Fruit fly (Drosophila melanogaster) whole organism, prepupa: ENCODE measurements around the gene Antp.

Experiments used
- CG10631 ChIP-seq: fragments of 200-800 bp; sonication (Bioruptor generic); optimal IDR thresholded peaks from 2 replicates; lab custom pipeline; 2016; ENCODE audit warnings: missing biosample characterization, missing genetic modification characterization
- CG11902 ChIP-seq: fragments of 200-800 bp; sonication (Bioruptor generic); optimal IDR thresholded peaks from 3 replicates; lab custom pipeline; 2016; ENCODE audit warnings: missing biosample characterization, missing genetic modification characterization
- CG1621 ChIP-seq: fragments of 200-800 bp; sonication (Bioruptor generic); optimal IDR thresholded peaks from 3 replicates; lab custom pipeline; 2018; ENCODE audit warnings: missing biosample characterization, mild to moderate bottlenecking, missing genetic modification characterization
- CG16779 ChIP-seq: fragments of 200-800 bp; sonication (Bioruptor generic); optimal IDR thresholded peaks from 3 replicates; lab custom pipeline; 2017; ENCODE audit warnings: missing biosample characterization, mild to moderate bottlenecking, missing genetic modification characterization
- CG3032 ChIP-seq: fragments of 200-800 bp; optimal IDR thresholded peaks from 2 replicates; lab custom pipeline; 2019; ENCODE audit warnings: missing biosample characterization, mild to moderate bottlenecking, missing genetic modification characterization, moderate library complexity
- CG34406 ChIP-seq: fragments of 200-800 bp; sonication (Bioruptor generic); optimal IDR thresholded peaks from 3 replicates; lab custom pipeline; 2016; ENCODE audit warnings: missing biosample characterization, missing genetic modification characterization
- CG4318 ChIP-seq: fragments of 200-800 bp; sonication (Bioruptor generic); optimal IDR thresholded peaks from 3 replicates; lab custom pipeline; 2017; ENCODE audit warnings: missing biosample characterization, mild to moderate bottlenecking, missing genetic modification characterization
- CG6163 ChIP-seq: fragments of 200-800 bp; sonication (Bioruptor generic); IDR thresholded peaks from 3 replicates; pipeline ENCODE4 v1.3.6; 2022; ENCODE audit warnings: missing biosample characterization, missing genetic modification characterization
- CG6276 ChIP-seq: fragments of 200-800 bp; sonication (Bioruptor generic); optimal IDR thresholded peaks from 2 replicates; lab custom pipeline; 2017; ENCODE audit warnings: missing biosample characterization, mild to moderate bottlenecking, missing genetic modification characterization
- CG6792 ChIP-seq: fragments of 200-800 bp; sonication (Bioruptor generic); optimal IDR thresholded peaks from 3 replicates; lab custom pipeline; 2016; ENCODE audit warnings: missing biosample characterization, missing genetic modification characterization
- CG6808 ChIP-seq: fragments of 200-800 bp; sonication (Bioruptor generic); optimal IDR thresholded peaks from 3 replicates; lab custom pipeline; 2017; ENCODE audit warnings: missing biosample characterization, missing genetic modification characterization, mild to moderate bottlenecking, moderate library complexity, missing genetic modification reagents
- CG6854 ChIP-seq: fragments of 200-800 bp; sonication (Bioruptor generic); optimal IDR thresholded peaks from 2 replicates; lab custom pipeline; 2017; ENCODE audit warnings: missing biosample characterization, mild to moderate bottlenecking, missing genetic modification characterization
- CG7368 ChIP-seq: fragments of 200-800 bp; sonication (Bioruptor generic); optimal IDR thresholded peaks from 3 replicates; lab custom pipeline; 2016; ENCODE audit warnings: missing biosample characterization, missing genetic modification characterization
- CG8319 ChIP-seq: fragments of 200-800 bp; sonication (Bioruptor generic); optimal IDR thresholded peaks from 3 replicates; lab custom pipeline; 2016; ENCODE audit warnings: missing biosample characterization, missing genetic modification characterization
- CG8632 ChIP-seq: fragments of 200-800 bp; sonication (Bioruptor generic); optimal IDR thresholded peaks from 3 replicates; lab custom pipeline; 2016; ENCODE audit warnings: missing biosample characterization, missing genetic modification characterization
- CG9139 ChIP-seq: fragments of 200-800 bp; sonication (Bioruptor generic); optimal IDR thresholded peaks from 3 replicates; lab custom pipeline; 2017; ENCODE audit warnings: missing biosample characterization, mild to moderate bottlenecking, missing genetic modification characterization
- Eip75B ChIP-seq: fragments of 200-800 bp; sonication (Bioruptor generic); optimal IDR thresholded peaks from 3 replicates; lab custom pipeline; 2016; ENCODE audit warnings: missing biosample characterization, missing genetic modification characterization
- Eip78C ChIP-seq: fragments of 200-800 bp; sonication (Bioruptor generic); peaks from one replicate; lab custom pipeline; 2016; ENCODE audit warnings: missing biosample characterization, missing genetic modification characterization
- Eip93F ChIP-seq: fragments of 200-800 bp; sonication (Bioruptor generic); optimal IDR thresholded peaks from 2 replicates; lab custom pipeline; 2016; ENCODE audit warnings: missing biosample characterization, mild to moderate bottlenecking, missing genetic modification characterization
- Ets21C ChIP-seq: fragments of 200-800 bp; sonication (Bioruptor generic); optimal IDR thresholded peaks from 3 replicates; lab custom pipeline; 2016; ENCODE audit warnings: missing biosample characterization, missing genetic modification characterization
- Gug ChIP-seq: fragments of 200-800 bp; sonication (Bioruptor generic); IDR thresholded peaks from 2 replicates; pipeline ENCODE4 v1.3.6; 2022; ENCODE audit warnings: missing biosample characterization, missing genetic modification characterization
- Hr39 ChIP-seq: fragments of 200-800 bp; sonication (Bioruptor generic); optimal IDR thresholded peaks from 2 replicates; lab custom pipeline; 2016; ENCODE audit warnings: missing biosample characterization, missing genetic modification characterization
- Hr4 ChIP-seq: fragments of 200-800 bp; sonication (Bioruptor generic); optimal IDR thresholded peaks from 3 replicates; lab custom pipeline; 2016; ENCODE audit warnings: missing biosample characterization, missing genetic modification characterization
- Lpt ChIP-seq: fragments of 200-800 bp; sonication (Bioruptor generic); optimal IDR thresholded peaks from 3 replicates; lab custom pipeline; 2016; ENCODE audit warnings: missing biosample characterization, missing genetic modification characterization
- Met ChIP-seq: fragments of 200-800 bp; sonication (Bioruptor generic); optimal IDR thresholded peaks from 3 replicates; lab custom pipeline; 2016; ENCODE audit warnings: missing biosample characterization, missing genetic modification characterization
- Smox ChIP-seq: fragments of 200-800 bp; sonication (Bioruptor generic); optimal IDR thresholded peaks from 3 replicates; lab custom pipeline; 2016; ENCODE audit warnings: missing biosample characterization, missing genetic modification characterization
- Sox102F ChIP-seq: fragments of 200-800 bp; sonication (Bioruptor generic); optimal IDR thresholded peaks from 2 replicates; lab custom pipeline; 2016; ENCODE audit warnings: missing biosample characterization, mild to moderate bottlenecking, missing genetic modification characterization
- Sox15 ChIP-seq: fragments of 200-800 bp; sonication (Bioruptor generic); optimal IDR thresholded peaks from 3 replicates; lab custom pipeline; 2016; ENCODE audit warnings: missing biosample characterization, missing genetic modification characterization
- achi ChIP-seq: fragments of 200-800 bp; sonication (Bioruptor generic); optimal IDR thresholded peaks from 3 replicates; lab custom pipeline; 2016; ENCODE audit warnings: missing biosample characterization, missing genetic modification characterization
- acj6 ChIP-seq: fragments of 200-800 bp; sonication (Bioruptor generic); optimal IDR thresholded peaks from 3 replicates; lab custom pipeline; 2016; ENCODE audit warnings: missing biosample characterization, missing genetic modification characterization
- dac ChIP-seq: fragments of 200-800 bp; sonication (Bioruptor generic); optimal IDR thresholded peaks from 2 replicates; lab custom pipeline; 2017; ENCODE audit warnings: missing biosample characterization, mild to moderate bottlenecking, missing genetic modification characterization
- dsx ChIP-seq: fragments of 200-800 bp; optimal IDR thresholded peaks from 3 replicates; lab custom pipeline; 2019; ENCODE audit warnings: missing biosample characterization, mild to moderate bottlenecking, missing genetic modification characterization, moderate library complexity; ENCODE audit not compliant: poor library complexity, severe bottlenecking
- eg ChIP-seq: fragments of 200-800 bp; sonication (Bioruptor generic); IDR thresholded peaks from 3 replicates; pipeline ENCODE4 v1.3.6; 2022; ENCODE audit warnings: missing biosample characterization, missing genetic modification characterization
- esn ChIP-seq: fragments of 200-800 bp; sonication (Bioruptor generic); optimal IDR thresholded peaks from 2 replicates; lab custom pipeline; 2016; ENCODE audit warnings: missing biosample characterization, mild to moderate bottlenecking, missing genetic modification characterization, moderate library complexity
- fd59A ChIP-seq: fragments of 200-800 bp; sonication (Bioruptor generic); optimal IDR thresholded peaks from 2 replicates; lab custom pipeline; 2017; ENCODE audit warnings: missing biosample characterization, mild to moderate bottlenecking, missing genetic modification characterization, missing genetic modification reagents
- fkh ChIP-seq: fragments of 200-800 bp; sonication (Bioruptor generic); optimal IDR thresholded peaks from 3 replicates; lab custom pipeline; 2017; ENCODE audit warnings: missing biosample characterization, mild to moderate bottlenecking, missing genetic modification characterization, moderate library complexity
- lz ChIP-seq: fragments of 200-800 bp; sonication (Bioruptor generic); optimal IDR thresholded peaks from 3 replicates; lab custom pipeline; 2016; ENCODE audit warnings: missing biosample characterization, missing genetic modification characterization
- net ChIP-seq: fragments of 200-800 bp; sonication (Bioruptor generic); optimal IDR thresholded peaks from 3 replicates; lab custom pipeline; 2016; ENCODE audit warnings: missing biosample characterization, missing genetic modification characterization
- pdm3 ChIP-seq: fragments of 200-800 bp; sonication (Bioruptor generic); optimal IDR thresholded peaks from 3 replicates; lab custom pipeline; 2016; ENCODE audit warnings: missing biosample characterization, missing genetic modification characterization
- salr ChIP-seq, 2 experiments: fragments of 200-800 bp; sonication (Bioruptor generic); optimal IDR thresholded peaks; 3 replicates each; lab custom pipeline; 2016 to 2018; ENCODE audit warnings: missing biosample characterization in 2 of 2, missing genetic modification characterization in 2 of 2, mild to moderate bottlenecking in 1 of 2
- ss ChIP-seq, 2 experiments: fragments of 200-800 bp; sonication (Bioruptor generic); optimal IDR thresholded peaks; 2 replicates in 1 of 2; 3 replicates in 1 of 2; lab custom pipeline; 2017 to 2018; ENCODE audit warnings: mild to moderate bottlenecking in 2 of 2, missing biosample characterization in 2 of 2, missing genetic modification characterization in 2 of 2, moderate library complexity in 1 of 2
- svp ChIP-seq: fragments of 200-800 bp; sonication (Bioruptor generic); peaks from one replicate; lab custom pipeline; 2016; ENCODE audit warnings: missing biosample characterization, missing genetic modification characterization
- topi ChIP-seq: fragments of 200-800 bp; sonication (Bioruptor generic); optimal IDR thresholded peaks from 3 replicates; lab custom pipeline; 2016; ENCODE audit warnings: missing biosample characterization, missing genetic modification characterization
- vri ChIP-seq: fragments of 200-800 bp; sonication (Bioruptor generic); optimal IDR thresholded peaks from 3 replicates; lab custom pipeline; 2016; ENCODE audit warnings: missing biosample characterization, mild to moderate bottlenecking, missing genetic modification characterization

The Antp gene

dm6 chr3R:6939654-6940053, 59.4 kb downstream of the Antp start (continued):
- no peak for TF ChIP-seq CG6276
- TF ChIP-seq Eip75B: peak; percentile 17
- TF ChIP-seq CG8319 (GFP tag; lab: Kevin White, UChicago): no peak
- no peak for TF ChIP-seq CG3032 (tag; lab: Kevin White, UChicago)
- peak; percentile 47 for TF ChIP-seq Smox (GFP tag; lab: Kevin White, UChicago)
- TF ChIP-seq esn: peak; percentile 66
- no peak for TF ChIP-seq CG7368
- TF ChIP-seq Eip93F (GFP tag; lab: Kevin White, UChicago): no peak
- TF ChIP-seq CG8632 (GFP tag; lab: Kevin White, UChicago): no peak
- no peak for TF ChIP-seq CG34406 (GFP tag; lab: Kevin White, UChicago)
- TF ChIP-seq CG16779: no peak
- TF ChIP-seq net (GFP tag; lab: Kevin White, UChicago): no peak
- no peak for TF ChIP-seq salr (GFP tag; optimal IDR thresholded peaks at IDR 0.05; lab: Kevin White, UChicago)
- TF ChIP-seq achi (GFP tag; lab: Kevin White, UChicago): peak; percentile 4

- TF ChIP-seq CG16779 (no peak), CG8319 (GFP tag; lab: Kevin White, UChicago) (no peak), CG6163 (GFP tag; lab: Robert Waterston, UW) (no peak), Met (GFP tag; lab: Kevin White, UChicago) (no peak), Sox102F (GFP tag; lab: Kevin White, UChicago) (no peak), Sox15 (GFP tag; lab: Kevin White, UChicago) (no peak), CG10631 (GFP tag; lab: Kevin White, UChicago) (no peak), fkh (GFP tag; lab: Kevin White, UChicago) (no peak), CG1621 (tag; lab: Kevin White, UChicago) (no peak), CG6808 (no peak), Ets21C (GFP tag; lab: Kevin White, UChicago) (no peak), svp (GFP tag; lab: Kevin White, UChicago) (no peak), net (GFP tag; lab: Kevin White, UChicago) (no peak), topi (no peak), pdm3 (GFP tag; lab: Kevin White, UChicago) (no peak), CG9139 (no peak), Eip75B (no peak)
These were observed 61.3 kb downstream of the Antp start for dm6 chr3R:6937731-6938130.

- TF ChIP-seq Eip75B (peak; percentile 33), pdm3 (GFP tag; lab: Kevin White, UChicago) (peak; percentile 2), ss (GFP tag; optimal IDR thresholded peaks at IDR 0.05; lab: Kevin White, UChicago) (no peak), Gug (GFP tag; lab: Robert Waterston, UW) (no peak), eg (no peak), dsx (GFP tag; lab: Kevin White, UChicago) (no peak), net (GFP tag; lab: Kevin White, UChicago) (no peak), esn (peak; percentile 82), fkh (GFP tag; lab: Kevin White, UChicago) (no peak), CG8632 (GFP tag; lab: Kevin White, UChicago) (peak; percentile 13), acj6 (GFP tag; lab: Kevin White, UChicago) (peak; percentile 34), Hr39 (GFP tag; lab: Kevin White, UChicago) (peak; percentile 79), lz (GFP tag; lab: Kevin White, UChicago) (peak; percentile 74), CG6792 (GFP tag; lab: Kevin White, UChicago) (peak; percentile 41), CG3032 (tag; lab: Kevin White, UChicago) (no peak), Smox (GFP tag; lab: Kevin White, UChicago) (peak; percentile 72), CG6854 (no peak), Eip93F (GFP tag; lab: Kevin White, UChicago) (peak; percentile 31), Sox102F (GFP tag; lab: Kevin White, UChicago) (peak; percentile 80), CG6163 (GFP tag; lab: Robert Waterston, UW) (no peak), CG10631 (GFP tag; lab: Kevin White, UChicago) (peak; percentile 2), topi (peak; percentile 76), dac (GFP tag; lab: Kevin White, UChicago) (no peak), CG9139 (no peak), CG4318 (GFP tag; lab: Kevin White, UChicago) (no peak), Lpt (GFP tag; lab: Kevin White, UChicago) (no peak), Hr4 (GFP tag; lab: Kevin White, UChicago) (no peak), CG11902 (GFP tag; lab: Kevin White, UChicago) (no peak), CG7368 (no peak), Sox15 (GFP tag; lab: Kevin White, UChicago) (no peak), CG8319 (GFP tag; lab: Kevin White, UChicago) (no peak), svp (GFP tag; lab: Kevin White, UChicago) (peak; percentile 87), Eip78C (GFP tag; lab: Kevin White, UChicago) (peak; percentile 42), fd59A (GFP tag; lab: Kevin White, UChicago) (no peak), vri (GFP tag; lab: Kevin White, UChicago) (peak; percentile 78), Met (GFP tag; lab: Kevin White, UChicago) (peak; percentile 78)
These were observed 63.0 kb downstream of the Antp start for dm6 chr3R:6935810-6936549.
